Fruit fly (Drosophila melanogaster) whole organism, prepupa: ENCODE data around the gene pns.
A peak's percentile ranks its signal among the peaks of the same experiment; 100 is the strongest.

ENCODE experiments used
- Blimp-1 ChIP-seq: fragments of 200-800 bp; sonication (Bioruptor generic); optimal IDR thresholded peaks from 3 replicates; lab custom pipeline; 2017; ENCODE audit warnings: missing biosample characterization, missing genetic modification characterization, mild to moderate bottlenecking, moderate library complexity, missing genetic modification reagents
- CG10631 ChIP-seq: fragments of 200-800 bp; sonication (Bioruptor generic); optimal IDR thresholded peaks from 2 replicates; lab custom pipeline; 2016; ENCODE audit warnings: missing biosample characterization, missing genetic modification characterization
- CG11762 ChIP-seq: fragments of 200-800 bp; sonication (Bioruptor generic); optimal IDR thresholded peaks from 3 replicates; lab custom pipeline; 2016; ENCODE audit warnings: missing biosample characterization, missing genetic modification characterization; ENCODE audit not compliant: insufficient read depth
- CG11902 ChIP-seq: fragments of 200-800 bp; sonication (Bioruptor generic); optimal IDR thresholded peaks from 3 replicates; lab custom pipeline; 2016; ENCODE audit warnings: missing biosample characterization, missing genetic modification characterization
- CG15336 ChIP-seq: fragments of 200-800 bp; sonication (Bioruptor generic); IDR thresholded peaks from 2 replicates; pipeline ENCODE4 v1.3.6; 2022; ENCODE audit warnings: missing biosample characterization, missing genetic modification characterization
- CG1621 ChIP-seq: fragments of 200-800 bp; sonication (Bioruptor generic); optimal IDR thresholded peaks from 3 replicates; lab custom pipeline; 2018; ENCODE audit warnings: missing biosample characterization, mild to moderate bottlenecking, missing genetic modification characterization
- CG3032 ChIP-seq: fragments of 200-800 bp; optimal IDR thresholded peaks from 2 replicates; lab custom pipeline; 2019; ENCODE audit warnings: missing biosample characterization, mild to moderate bottlenecking, missing genetic modification characterization, moderate library complexity
- CG31627 ChIP-seq: fragments of 200-800 bp; sonication (Bioruptor generic); optimal IDR thresholded peaks from 3 replicates; lab custom pipeline; 2016; ENCODE audit warnings: missing biosample characterization, missing genetic modification characterization
- CG32006 ChIP-seq: fragments of 200-800 bp; sonication (Bioruptor generic); optimal IDR thresholded peaks from 3 replicates; lab custom pipeline; 2017; ENCODE audit warnings: missing biosample characterization, mild to moderate bottlenecking, missing genetic modification characterization
- CG34406 ChIP-seq: fragments of 200-800 bp; sonication (Bioruptor generic); optimal IDR thresholded peaks from 3 replicates; lab custom pipeline; 2016; ENCODE audit warnings: missing biosample characterization, missing genetic modification characterization
- CG3919 ChIP-seq: fragments of 200-800 bp; sonication (Bioruptor generic); optimal IDR thresholded peaks from 3 replicates; lab custom pipeline; 2016; ENCODE audit warnings: missing biosample characterization, missing genetic modification characterization
- CG4318 ChIP-seq: fragments of 200-800 bp; sonication (Bioruptor generic); optimal IDR thresholded peaks from 3 replicates; lab custom pipeline; 2017; ENCODE audit warnings: missing biosample characterization, mild to moderate bottlenecking, missing genetic modification characterization
- CG6163 ChIP-seq: fragments of 200-800 bp; sonication (Bioruptor generic); IDR thresholded peaks from 3 replicates; pipeline ENCODE4 v1.3.6; 2022; ENCODE audit warnings: missing biosample characterization, missing genetic modification characterization
- CG6792 ChIP-seq: fragments of 200-800 bp; sonication (Bioruptor generic); optimal IDR thresholded peaks from 3 replicates; lab custom pipeline; 2016; ENCODE audit warnings: missing biosample characterization, missing genetic modification characterization
- CG6808 ChIP-seq: fragments of 200-800 bp; sonication (Bioruptor generic); optimal IDR thresholded peaks from 3 replicates; lab custom pipeline; 2017; ENCODE audit warnings: missing biosample characterization, missing genetic modification characterization, mild to moderate bottlenecking, moderate library complexity, missing genetic modification reagents
- CG6854 ChIP-seq: fragments of 200-800 bp; sonication (Bioruptor generic); optimal IDR thresholded peaks from 2 replicates; lab custom pipeline; 2017; ENCODE audit warnings: missing biosample characterization, mild to moderate bottlenecking, missing genetic modification characterization
- CG8119 ChIP-seq: fragments of 200-800 bp; sonication (Bioruptor generic); IDR thresholded peaks from 3 replicates; pipeline ENCODE4 v1.3.6; 2022; ENCODE audit warnings: missing biosample characterization, missing genetic modification characterization
- CG8319 ChIP-seq: fragments of 200-800 bp; sonication (Bioruptor generic); optimal IDR thresholded peaks from 3 replicates; lab custom pipeline; 2016; ENCODE audit warnings: missing biosample characterization, missing genetic modification characterization
- CG8632 ChIP-seq: fragments of 200-800 bp; sonication (Bioruptor generic); optimal IDR thresholded peaks from 3 replicates; lab custom pipeline; 2016; ENCODE audit warnings: missing biosample characterization, missing genetic modification characterization
- CG9139 ChIP-seq: fragments of 200-800 bp; sonication (Bioruptor generic); optimal IDR thresholded peaks from 3 replicates; lab custom pipeline; 2017; ENCODE audit warnings: missing biosample characterization, mild to moderate bottlenecking, missing genetic modification characterization
- Eip75B ChIP-seq: fragments of 200-800 bp; sonication (Bioruptor generic); optimal IDR thresholded peaks from 3 replicates; lab custom pipeline; 2016; ENCODE audit warnings: missing biosample characterization, missing genetic modification characterization
- Eip78C ChIP-seq: fragments of 200-800 bp; sonication (Bioruptor generic); peaks from one replicate; lab custom pipeline; 2016; ENCODE audit warnings: missing biosample characterization, missing genetic modification characterization
- Eip93F ChIP-seq: fragments of 200-800 bp; sonication (Bioruptor generic); optimal IDR thresholded peaks from 2 replicates; lab custom pipeline; 2016; ENCODE audit warnings: missing biosample characterization, mild to moderate bottlenecking, missing genetic modification characterization
- Ets21C ChIP-seq: fragments of 200-800 bp; sonication (Bioruptor generic); optimal IDR thresholded peaks from 3 replicates; lab custom pipeline; 2016; ENCODE audit warnings: missing biosample characterization, missing genetic modification characterization
- Ets96B ChIP-seq: fragments of 200-800 bp; optimal IDR thresholded peaks from 2 replicates; lab custom pipeline; 2019; ENCODE audit warnings: missing biosample characterization, mild to moderate bottlenecking, missing genetic modification characterization, moderate library complexity
- Gug ChIP-seq: fragments of 200-800 bp; sonication (Bioruptor generic); IDR thresholded peaks from 2 replicates; pipeline ENCODE4 v1.3.6; 2022; ENCODE audit warnings: missing biosample characterization, missing genetic modification characterization
- Hr38 ChIP-seq: sonication (Bioruptor generic); optimal IDR thresholded peaks from 2 replicates; lab custom pipeline; 2016; ENCODE audit warnings: missing biosample characterization, missing genetic modification characterization
- Hr39 ChIP-seq: fragments of 200-800 bp; sonication (Bioruptor generic); optimal IDR thresholded peaks from 2 replicates; lab custom pipeline; 2016; ENCODE audit warnings: missing biosample characterization, missing genetic modification characterization
- Hr4 ChIP-seq: fragments of 200-800 bp; sonication (Bioruptor generic); optimal IDR thresholded peaks from 3 replicates; lab custom pipeline; 2016; ENCODE audit warnings: missing biosample characterization, missing genetic modification characterization
- Met ChIP-seq: fragments of 200-800 bp; sonication (Bioruptor generic); optimal IDR thresholded peaks from 3 replicates; lab custom pipeline; 2016; ENCODE audit warnings: missing biosample characterization, missing genetic modification characterization
- Smox ChIP-seq: fragments of 200-800 bp; sonication (Bioruptor generic); optimal IDR thresholded peaks from 3 replicates; lab custom pipeline; 2016; ENCODE audit warnings: missing biosample characterization, missing genetic modification characterization
- Sox102F ChIP-seq: fragments of 200-800 bp; sonication (Bioruptor generic); optimal IDR thresholded peaks from 2 replicates; lab custom pipeline; 2016; ENCODE audit warnings: missing biosample characterization, mild to moderate bottlenecking, missing genetic modification characterization
- achi ChIP-seq: fragments of 200-800 bp; sonication (Bioruptor generic); optimal IDR thresholded peaks from 3 replicates; lab custom pipeline; 2016; ENCODE audit warnings: missing biosample characterization, missing genetic modification characterization
- acj6 ChIP-seq: fragments of 200-800 bp; sonication (Bioruptor generic); optimal IDR thresholded peaks from 3 replicates; lab custom pipeline; 2016; ENCODE audit warnings: missing biosample characterization, missing genetic modification characterization
- cyc ChIP-seq: fragments of 200-800 bp; sonication (Bioruptor generic); optimal IDR thresholded peaks from 3 replicates; lab custom pipeline; 2016; ENCODE audit warnings: missing biosample characterization, missing genetic modification characterization
- dac ChIP-seq: fragments of 200-800 bp; sonication (Bioruptor generic); optimal IDR thresholded peaks from 2 replicates; lab custom pipeline; 2017; ENCODE audit warnings: missing biosample characterization, mild to moderate bottlenecking, missing genetic modification characterization
- dsx ChIP-seq: fragments of 200-800 bp; optimal IDR thresholded peaks from 3 replicates; lab custom pipeline; 2019; ENCODE audit warnings: missing biosample characterization, mild to moderate bottlenecking, missing genetic modification characterization, moderate library complexity; ENCODE audit not compliant: poor library complexity, severe bottlenecking
- esn ChIP-seq: fragments of 200-800 bp; sonication (Bioruptor generic); optimal IDR thresholded peaks from 2 replicates; lab custom pipeline; 2016; ENCODE audit warnings: missing biosample characterization, mild to moderate bottlenecking, missing genetic modification characterization, moderate library complexity
- fd59A ChIP-seq: fragments of 200-800 bp; sonication (Bioruptor generic); optimal IDR thresholded peaks from 2 replicates; lab custom pipeline; 2017; ENCODE audit warnings: missing biosample characterization, mild to moderate bottlenecking, missing genetic modification characterization, missing genetic modification reagents
- fd85E ChIP-seq: fragments of 200-800 bp; sonication (Bioruptor generic); optimal IDR thresholded peaks from 3 replicates; lab custom pipeline; 2016; ENCODE audit warnings: missing biosample characterization, missing genetic modification characterization
- lz ChIP-seq: fragments of 200-800 bp; sonication (Bioruptor generic); optimal IDR thresholded peaks from 3 replicates; lab custom pipeline; 2016; ENCODE audit warnings: missing biosample characterization, missing genetic modification characterization
- pdm3 ChIP-seq: fragments of 200-800 bp; sonication (Bioruptor generic); optimal IDR thresholded peaks from 3 replicates; lab custom pipeline; 2016; ENCODE audit warnings: missing biosample characterization, missing genetic modification characterization
- salr ChIP-seq, 2 experiments: fragments of 200-800 bp; sonication (Bioruptor generic); optimal IDR thresholded peaks; 3 replicates each; lab custom pipeline; 2016 to 2018; ENCODE audit warnings: missing biosample characterization in 2 of 2, missing genetic modification characterization in 2 of 2, mild to moderate bottlenecking in 1 of 2
- spab ChIP-seq: fragments of 200-800 bp; sonication (Bioruptor generic); optimal IDR thresholded peaks from 2 replicates; lab custom pipeline; 2017; ENCODE audit warnings: missing biosample characterization, mild to moderate bottlenecking, missing genetic modification characterization, missing genetic modification reagents
- svp ChIP-seq: fragments of 200-800 bp; sonication (Bioruptor generic); peaks from one replicate; lab custom pipeline; 2016; ENCODE audit warnings: missing biosample characterization, missing genetic modification characterization
- topi ChIP-seq: fragments of 200-800 bp; sonication (Bioruptor generic); optimal IDR thresholded peaks from 3 replicates; lab custom pipeline; 2016; ENCODE audit warnings: missing biosample characterization, missing genetic modification characterization
- vri ChIP-seq: fragments of 200-800 bp; sonication (Bioruptor generic); optimal IDR thresholded peaks from 3 replicates; lab custom pipeline; 2016; ENCODE audit warnings: missing biosample characterization, mild to moderate bottlenecking, missing genetic modification characterization

Gene pns

DNA sequence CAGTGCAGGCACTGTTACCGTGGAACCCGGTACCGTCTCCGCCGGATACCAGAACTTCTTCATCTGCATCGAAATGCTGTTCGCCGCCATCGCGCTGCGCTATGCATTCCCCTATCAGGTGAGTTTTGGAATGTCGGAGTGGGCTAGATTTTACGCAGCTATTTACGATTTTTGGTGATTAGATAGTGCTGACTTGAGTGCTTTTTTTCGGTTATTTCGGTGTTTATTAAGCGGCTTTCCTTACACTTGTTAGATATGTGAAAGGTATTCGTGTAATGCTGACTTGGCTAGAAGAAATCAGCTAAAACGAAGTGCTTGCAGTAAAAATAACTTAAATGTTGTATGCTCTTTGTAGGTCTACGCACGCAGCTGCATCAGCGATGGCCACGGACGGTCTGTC, 36.3 kb downstream of the pns start:
- TF ChIP-seq CG6854 (GFP tag; lab: Kevin White, UChicago): no peak
- TF ChIP-seq fd59A (GFP tag; lab: Kevin White, UChicago): no peak
- no peak for TF ChIP-seq cyc
- no peak for TF ChIP-seq CG31627 (GFP tag; lab: Kevin White, UChicago)
- no peak for TF ChIP-seq esn
- TF ChIP-seq Hr38 (GFP tag; lab: Kevin White, UChicago): no peak
- no peak for TF ChIP-seq CG10631 (GFP tag; lab: Kevin White, UChicago)
- no peak for TF ChIP-seq achi (GFP tag; lab: Kevin White, UChicago)

DNA sequence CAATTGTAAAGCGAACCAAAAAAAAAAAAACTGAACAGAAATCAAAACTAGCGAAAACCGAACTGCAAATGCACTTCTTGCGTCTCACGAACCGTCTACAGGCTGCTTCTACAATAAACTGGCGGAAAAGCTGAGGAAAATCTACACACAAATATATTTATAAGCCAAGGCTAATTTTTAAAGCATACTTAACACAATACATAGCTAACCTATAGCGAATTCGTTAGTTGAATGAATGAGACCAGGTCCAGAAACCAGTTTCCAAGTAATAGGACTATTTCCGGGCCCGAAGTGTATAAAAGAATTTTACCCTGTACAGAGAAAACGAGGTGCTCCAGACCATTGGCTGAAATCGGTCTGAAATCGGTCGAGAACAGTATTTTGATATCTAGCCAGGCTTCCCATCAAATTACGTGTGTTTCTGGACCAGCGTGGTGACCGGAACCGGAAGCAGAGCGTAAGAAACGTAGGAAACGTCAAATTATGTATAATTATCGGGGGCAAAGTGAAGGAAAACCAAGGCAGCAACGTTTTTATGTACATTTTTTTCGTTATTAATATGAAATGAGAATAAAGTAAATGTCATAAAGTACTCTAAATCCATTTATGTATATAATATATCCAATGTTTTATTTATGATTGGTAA, 38.9 kb downstream of the pns start:
- no peak for TF ChIP-seq CG4318 (GFP tag; lab: Kevin White, UChicago)
- peak; percentile 26 for TF ChIP-seq CG32006 (GFP tag; lab: Kevin White, UChicago)
- TF ChIP-seq vri: no peak
- no peak for TF ChIP-seq spab (GFP tag; lab: Kevin White, UChicago)
- TF ChIP-seq salr (GFP tag; optimal IDR thresholded peaks at IDR 0.05; lab: Kevin White, UChicago): no peak
- TF ChIP-seq CG9139 (GFP tag; lab: Kevin White, UChicago): no peak
- TF ChIP-seq CG6854 (GFP tag; lab: Kevin White, UChicago): no peak
- TF ChIP-seq Ets21C (GFP tag; lab: Kevin White, UChicago): no peak
- TF ChIP-seq CG1621 (tag; lab: Kevin White, UChicago): no peak
- 0 out of 3 replicates have a peak, but pooled peaks have one; percentile 20 for TF ChIP-seq CG6163 (GFP tag; lab: Robert Waterston, UW)
- TF ChIP-seq Ets96B (tag; lab: Kevin White, UChicago): no peak
- TF ChIP-seq Smox: no peak
- no peak for TF ChIP-seq CG8119
- TF ChIP-seq Eip78C: peak; percentile 85
- peak; percentile 16 for TF ChIP-seq CG3919 (GFP tag; lab: Kevin White, UChicago)
- peak; percentile 12 for TF ChIP-seq acj6 (GFP tag; lab: Kevin White, UChicago)
- no peak for TF ChIP-seq topi (GFP tag; lab: Kevin White, UChicago)
- TF ChIP-seq CG31627 (GFP tag; lab: Kevin White, UChicago): no peak
- TF ChIP-seq fd59A (GFP tag; lab: Kevin White, UChicago): no peak
- no peak for TF ChIP-seq dsx (GFP tag; lab: Kevin White, UChicago)
- TF ChIP-seq Sox102F (GFP tag; lab: Kevin White, UChicago): no peak
- no peak for TF ChIP-seq dac (GFP tag; lab: Kevin White, UChicago)
- no peak for TF ChIP-seq Hr38 (GFP tag; lab: Kevin White, UChicago)
- TF ChIP-seq CG8319 (GFP tag; lab: Kevin White, UChicago): no peak
- TF ChIP-seq Eip93F (GFP tag; lab: Kevin White, UChicago): no peak
- no peak for TF ChIP-seq Blimp-1 (GFP tag; lab: Kevin White, UChicago)
- no peak for TF ChIP-seq Hr39 (GFP tag; lab: Kevin White, UChicago)
- TF ChIP-seq CG8632: no peak
- no peak for TF ChIP-seq Gug (GFP tag; lab: Robert Waterston, UW)
- TF ChIP-seq Hr4: peak; percentile 35
- TF ChIP-seq fd85E (GFP tag; lab: Kevin White, UChicago): no peak
- no peak for TF ChIP-seq Met (GFP tag; lab: Kevin White, UChicago)
- TF ChIP-seq CG34406: no peak
- no peak for TF ChIP-seq cyc
- TF ChIP-seq CG11762 (GFP tag; lab: Kevin White, UChicago): no peak
- TF ChIP-seq CG6792 (GFP tag; lab: Kevin White, UChicago): no peak
- no peak for TF ChIP-seq Eip75B (GFP tag; lab: Kevin White, UChicago)
- TF ChIP-seq CG15336 (GFP tag; lab: Robert Waterston, UW): peak; percentile 39; the same call in 1 of the 2 replicates
- no peak for TF ChIP-seq CG3032
- no peak for TF ChIP-seq CG11902 (GFP tag; lab: Kevin White, UChicago)
- no peak for TF ChIP-seq CG10631 (GFP tag; lab: Kevin White, UChicago)
- no peak for TF ChIP-seq lz
- TF ChIP-seq CG6808 (GFP tag; lab: Kevin White, UChicago): no peak
- peak; percentile 17 for TF ChIP-seq esn
- peak; percentile 11 for TF ChIP-seq pdm3 (GFP tag; lab: Kevin White, UChicago)
- no peak for TF ChIP-seq svp (GFP tag; lab: Kevin White, UChicago)
- peak; percentile 12 for TF ChIP-seq achi (GFP tag; lab: Kevin White, UChicago)
